Worm (Caenorhabditis elegans): ENCODE data around the gene F58E6.13.

- TF ChIP-seq F13H6.1 (tag; optimal IDR thresholded peaks at IDR 0.05) = no peak
- TF ChIP-seq pag-3 (tag; optimal IDR thresholded peaks at IDR 0.05; ENCODE audit: borderline replicate concordance) = no peak
- TF ChIP-seq nhr-11 (tag; optimal IDR thresholded peaks at IDR 0.05) = no peak
Observed at ce11 chrV:9714909-9715308, 30.1 kb upstream of the F58E6.13 start, which contains the start of gene F40F9.3.
